Fruit fly (Drosophila melanogaster) whole organism, adult: Measurements from ENCODE around the gene CG34129.

Experiments
- CG12768 ChIP-seq: fragments of 200-800 bp; sonication (Bioruptor generic); optimal IDR thresholded peaks from 2 replicates; lab custom pipeline; 2017; ENCODE audit warnings: missing biosample characterization, missing genetic modification characterization, mild to moderate bottlenecking, moderate library complexity, missing genetic modification reagents
- CG1620 ChIP-seq: fragments of 200-800 bp; sonication (Bioruptor generic); optimal IDR thresholded peaks from 2 replicates; lab custom pipeline; 2016; ENCODE audit warnings: missing biosample characterization, missing genetic modification characterization
- CG5204 ChIP-seq: fragments of 200-800 bp; sonication (Bioruptor generic); optimal IDR thresholded peaks from 2 replicates; lab custom pipeline; 2016; ENCODE audit warnings: missing biosample characterization, missing genetic modification characterization
- Crg-1 ChIP-seq: fragments of 200-800 bp; sonication (Bioruptor generic); optimal IDR thresholded peaks from 2 replicates; lab custom pipeline; 2016; ENCODE audit warnings: missing biosample characterization, missing genetic modification characterization
- Hr96 ChIP-seq: fragments of 200-800 bp; sonication (Bioruptor generic); optimal IDR thresholded peaks from 2 replicates; lab custom pipeline; 2016; ENCODE audit warnings: missing biosample characterization, missing genetic modification characterization
- bab1 ChIP-seq: fragments of 200-800 bp; sonication (Bioruptor generic); optimal IDR thresholded peaks from 3 replicates; lab custom pipeline; 2019; ENCODE audit warnings: missing biosample characterization, mild to moderate bottlenecking, missing genetic modification characterization, moderate library complexity
- cic ChIP-seq: fragments of 200-800 bp; sonication (Bioruptor generic); optimal IDR thresholded peaks from 2 replicates; lab custom pipeline; 2017; ENCODE audit warnings: missing biosample characterization, mild to moderate bottlenecking, missing genetic modification characterization, moderate library complexity
- pad ChIP-seq: fragments of 200-800 bp; sonication (Bioruptor generic); optimal IDR thresholded peaks from 3 replicates; lab custom pipeline; 2017; ENCODE audit warnings: missing biosample characterization, missing genetic modification characterization, mild to moderate bottlenecking, moderate library complexity, missing genetic modification reagents
- toe ChIP-seq: fragments of 200-800 bp; sonication (Bioruptor generic); optimal IDR thresholded peaks from 2 replicates; lab custom pipeline; 2016; ENCODE audit warnings: missing biosample characterization, missing genetic modification characterization

DNA sequence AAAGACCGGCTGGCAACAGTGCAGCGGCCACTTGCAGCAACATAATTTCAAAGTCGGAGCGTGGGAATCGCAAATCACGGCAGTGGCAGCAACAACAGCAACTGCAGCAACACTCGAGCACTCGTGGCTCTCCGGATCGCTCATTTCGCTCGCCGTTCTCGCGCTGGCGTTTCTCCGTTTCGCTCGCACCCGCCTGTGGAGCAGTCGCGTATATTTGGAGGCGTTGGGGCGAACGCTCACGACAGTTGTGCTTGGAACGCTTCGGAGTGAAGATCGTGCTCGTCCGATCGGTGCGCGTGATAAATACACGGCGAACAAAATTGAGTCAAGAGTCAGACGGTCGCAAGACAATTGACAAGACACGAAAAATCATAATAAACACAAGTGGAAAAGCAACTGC lies 39.0 kb upstream of the CG34129 start, which contains the start of gene CG12290:
- no peak for TF ChIP-seq pad (GFP tag; lab: Kevin White, UChicago)
- peak; percentile 27 for TF ChIP-seq cic (GFP tag; lab: Kevin White, UChicago)
- peak; percentile 8 for TF ChIP-seq CG12768 (GFP tag; lab: Kevin White, UChicago)
- TF ChIP-seq Hr96 (GFP tag; lab: Kevin White, UChicago) = no peak
- peak; percentile 29 for TF ChIP-seq Crg-1 (GFP tag; lab: Kevin White, UChicago)
- peak; percentile 17 for TF ChIP-seq CG1620 (GFP tag; lab: Kevin White, UChicago)
- TF ChIP-seq toe (GFP tag; lab: Kevin White, UChicago) = no peak
- peak; percentile 43 for TF ChIP-seq bab1 (GFP tag; lab: Kevin White, UChicago)
- TF ChIP-seq CG5204 (GFP tag; lab: Kevin White, UChicago) = no peak
